Worm (Caenorhabditis elegans) whole organism, late embryonic: ENCODE measurements around the gene Y32F6A.5.

Experiments used
- ceh-14 ChIP-seq: sonication (generic microtip); optimal IDR thresholded peaks from 2 replicates; lab custom pipeline; 2016; ENCODE audit warnings: missing genotype, missing genetic modification characterization, missing compliant biosample characterization
- ceh-18 ChIP-seq: sonication (generic microtip); optimal IDR thresholded peaks from 2 replicates; lab custom pipeline; 2016; ENCODE audit warnings: missing genetic modification characterization, missing compliant biosample characterization
- ceh-34 ChIP-seq: sonication (generic microtip); optimal IDR thresholded peaks from 2 replicates; lab custom pipeline; 2016; ENCODE audit warnings: mild to moderate bottlenecking, missing genetic modification characterization, missing compliant biosample characterization
- elt-2 ChIP-seq: sonication (generic microtip); optimal IDR thresholded peaks from 2 replicates; lab custom pipeline; 2016; ENCODE audit warnings: missing genetic modification reagents, missing genetic modification characterization, missing compliant biosample characterization
- nfya-1 ChIP-seq: sonication (generic microtip); optimal IDR thresholded peaks from 2 replicates; lab custom pipeline; 2017; ENCODE audit warnings: missing genetic modification characterization, mild to moderate bottlenecking, missing compliant biosample characterization, antibody characterized with exemption, moderate library complexity
- nhr-11 ChIP-seq: fragments of 150-350 bp; optimal IDR thresholded peaks from 2 replicates; lab custom pipeline; 2014; ENCODE audit warnings: missing biosample characterization, missing genetic modification characterization
- pax-1 ChIP-seq: fragments of 150-350 bp; optimal IDR thresholded peaks from 2 replicates; lab custom pipeline; 2014; ENCODE audit warnings: missing biosample characterization, missing genetic modification characterization
- pha-4 ChIP-seq: fragments of 150-350 bp; optimal IDR thresholded peaks from 2 replicates; lab custom pipeline; 2018; ENCODE audit warnings: missing biosample characterization, missing genetic modification reagents, missing genetic modification characterization
- pros-1 ChIP-seq: fragments of 150-350 bp; optimal IDR thresholded peaks from 2 replicates; lab custom pipeline; 2014; ENCODE audit warnings: missing biosample characterization, missing genetic modification reagents, missing genetic modification characterization
- unc-42 ChIP-seq: sonication (generic microtip); optimal IDR thresholded peaks from 2 replicates; lab custom pipeline; 2016; ENCODE audit warnings: missing genotype, missing genetic modification characterization, missing compliant biosample characterization
- unc-55 ChIP-seq: sonication (generic microtip); optimal IDR thresholded peaks from 2 replicates; lab custom pipeline; 2017; ENCODE audit warnings: missing biosample characterization, missing genetic modification reagents, missing genetic modification characterization
- zip-5 ChIP-seq: sonication (generic microtip); optimal IDR thresholded peaks from 2 replicates; lab custom pipeline; 2016; ENCODE audit warnings: missing genetic modification characterization, missing compliant biosample characterization

- TF ChIP-seq zip-5 (tag; lab: Kevin White, UChicago) (no peak), nhr-11 (tag; lab: Kevin White, UChicago) (no peak), pax-1 (tag; lab: Kevin White, UChicago) (no peak), ceh-18 (tag; lab: Kevin White, UChicago) (no peak), pha-4 (tag; lab: Kevin White, UChicago) (no peak), nfya-1 (no peak), elt-2 (no peak), unc-42 (tag; lab: Kevin White, UChicago) (no peak), pros-1 (no peak), unc-55 (GFP tag; lab: Kevin White, UChicago) (no peak), ceh-34 (tag; lab: Kevin White, UChicago) (no peak), ceh-14 (tag; lab: Kevin White, UChicago) (no peak)
These were observed 31.6 kb downstream of the Y32F6A.5 start, which contains the start of gene col-13 for ce11 chrV:10421802-10422201.
